Worm (Caenorhabditis elegans) whole organism, L2 larva: ENCODE measurements around the gene fbxb-22.

ENCODE experiments used
- C34F6.9 ChIP-seq: fragments of 150-350 bp; optimal IDR thresholded peaks from 2 replicates; lab custom pipeline; 2014; ENCODE audit warnings: missing biosample characterization, missing genetic modification characterization
- F13H6.1 ChIP-seq: sonication (generic microtip); optimal IDR thresholded peaks from 2 replicates; lab custom pipeline; 2016; ENCODE audit warnings: missing genetic modification characterization, missing compliant biosample characterization
- Y55F3AM.14 ChIP-seq: fragments of 200-800 bp; sonication (Bioruptor generic); optimal IDR thresholded peaks from 2 replicates; lab custom pipeline; 2018; ENCODE audit warnings: mild to moderate bottlenecking, missing genetic modification characterization, missing compliant biosample characterization
- alr-1 ChIP-seq: fragments of 150-350 bp; optimal IDR thresholded peaks from 2 replicates; lab custom pipeline; 2014; ENCODE audit warnings: missing biosample characterization, missing genetic modification characterization
- aly-2 ChIP-seq: fragments of 150-350 bp; optimal IDR thresholded peaks from 2 replicates; lab custom pipeline; 2014; ENCODE audit warnings: missing biosample characterization, missing genetic modification characterization
- ama-1 ChIP-seq: fragments of 150-350 bp; optimal IDR thresholded peaks from 2 replicates; lab custom pipeline; 2018; ENCODE audit warnings: inconsistent platforms
- blmp-1 ChIP-seq: sonication (generic microtip); optimal IDR thresholded peaks from 2 replicates; lab custom pipeline; 2017; ENCODE audit warnings: missing genetic modification characterization, mild to moderate bottlenecking, missing compliant biosample characterization, antibody characterized with exemption, moderate library complexity; ENCODE audit not compliant: insufficient read depth
- crh-2 ChIP-seq: sonication (generic microtip); optimal IDR thresholded peaks from 2 replicates; lab custom pipeline; 2017; ENCODE audit warnings: missing biosample characterization, missing genetic modification characterization
- dmd-4 ChIP-seq: sonication (generic microtip); optimal IDR thresholded peaks from 2 replicates; lab custom pipeline; 2017; ENCODE audit warnings: missing biosample characterization, missing genetic modification characterization
- egl-27 ChIP-seq: sonication (generic microtip); optimal IDR thresholded peaks from 3 replicates; lab custom pipeline; 2017; ENCODE audit warnings: missing biosample characterization, missing genetic modification reagents, missing genetic modification characterization
- fos-1 ChIP-seq: fragments of 150-350 bp; optimal IDR thresholded peaks from 2 replicates; lab custom pipeline; 2014; ENCODE audit warnings: missing biosample characterization, missing genetic modification characterization
- gmeb-1 ChIP-seq: fragments of 150-350 bp; optimal IDR thresholded peaks from 2 replicates; lab custom pipeline; 2014; ENCODE audit warnings: missing biosample characterization, missing genetic modification characterization
- lin-11 ChIP-seq: fragments of 150-350 bp; sonication (generic microtip); optimal IDR thresholded peaks from 2 replicates; lab custom pipeline; 2014; ENCODE audit warnings: missing biosample characterization, missing genetic modification characterization, inconsistent platforms, mixed read lengths
- lin-13 ChIP-seq: fragments of 150-350 bp; optimal IDR thresholded peaks from 2 replicates; lab custom pipeline; 2014; ENCODE audit warnings: missing biosample characterization, missing genetic modification reagents, missing genetic modification characterization
- lsy-2 ChIP-seq, 2 experiments: fragments of 150-350 bp in 1 of 2; sonication (generic microtip) in 1 of 2; optimal IDR thresholded peaks; 2 replicates each; lab custom pipeline; 2014 to 2017; ENCODE audit warnings: missing biosample characterization in 2 of 2, missing genetic modification characterization in 2 of 2
- mab-5 ChIP-seq: fragments of 150-350 bp; optimal IDR thresholded peaks from 2 replicates; lab custom pipeline; 2014; ENCODE audit warnings: missing biosample characterization, missing genetic modification characterization
- mdl-1 ChIP-seq, 2 experiments: fragments of 150-350 bp in 1 of 2; sonication (generic microtip) in 1 of 2; optimal IDR thresholded peaks; 2 replicates each; lab custom pipeline; 2017; ENCODE audit warnings: missing biosample characterization in 2 of 2, missing genetic modification characterization in 2 of 2
- nhr-10 ChIP-seq: sonication (generic microtip); optimal IDR thresholded peaks from 2 replicates; lab custom pipeline; 2017; ENCODE audit warnings: missing biosample characterization, missing genetic modification characterization
- nhr-11 ChIP-seq: fragments of 150-350 bp; optimal IDR thresholded peaks from 2 replicates; lab custom pipeline; 2014; ENCODE audit warnings: missing biosample characterization, missing genetic modification characterization
- nhr-12 ChIP-seq: fragments of 150-350 bp; optimal IDR thresholded peaks from 2 replicates; lab custom pipeline; 2014; ENCODE audit warnings: missing biosample characterization, missing genetic modification characterization
- nhr-129 ChIP-seq: fragments of 150-350 bp; optimal IDR thresholded peaks from 2 replicates; lab custom pipeline; 2014; ENCODE audit warnings: missing biosample characterization, missing genetic modification characterization
- nhr-21 ChIP-seq: fragments of 150-350 bp; optimal IDR thresholded peaks from 2 replicates; lab custom pipeline; 2014; ENCODE audit warnings: missing biosample characterization, missing genetic modification characterization
- nhr-23 ChIP-seq: fragments of 150-350 bp; optimal IDR thresholded peaks from 2 replicates; lab custom pipeline; 2014; ENCODE audit warnings: missing biosample characterization, missing genetic modification reagents, missing genetic modification characterization
- nhr-237 ChIP-seq: fragments of 150-350 bp; optimal IDR thresholded peaks from 2 replicates; lab custom pipeline; 2014; ENCODE audit warnings: missing biosample characterization, missing genetic modification characterization
- nhr-25 ChIP-seq: fragments of 150-350 bp; sonication (generic microtip); optimal IDR thresholded peaks from 3 replicates; lab custom pipeline; 2014; ENCODE audit warnings: missing biosample characterization, missing genetic modification characterization
- nhr-6 ChIP-seq: fragments of 150-350 bp; optimal IDR thresholded peaks from 2 replicates; lab custom pipeline; 2014; ENCODE audit warnings: missing biosample characterization, missing genetic modification characterization
- nhr-77 ChIP-seq: fragments of 150-350 bp; optimal IDR thresholded peaks from 2 replicates; lab custom pipeline; 2014; ENCODE audit warnings: missing biosample characterization, missing genetic modification characterization
- peb-1 ChIP-seq: fragments of 150-350 bp; optimal IDR thresholded peaks from 2 replicates; lab custom pipeline; 2014; ENCODE audit warnings: missing biosample characterization, missing genetic modification characterization
- sem-4 ChIP-seq: fragments of 150-350 bp; optimal IDR thresholded peaks from 2 replicates; lab custom pipeline; 2014; ENCODE audit warnings: missing biosample characterization, missing genetic modification reagents, missing genetic modification characterization
- skn-1 ChIP-seq: sonication (generic microtip); optimal IDR thresholded peaks from 2 replicates; lab custom pipeline; 2017; ENCODE audit warnings: missing biosample characterization, missing genetic modification characterization
- sma-3 ChIP-seq: sonication (generic microtip); optimal IDR thresholded peaks from 2 replicates; lab custom pipeline; 2016; ENCODE audit warnings: missing genetic modification reagents, missing genetic modification characterization, missing compliant biosample characterization
- sma-9 ChIP-seq, 2 experiments: fragments of 150-350 bp in 1 of 2; sonication (generic microtip) in 1 of 2; optimal IDR thresholded peaks; 2 replicates each; lab custom pipeline; 2014 to 2016; ENCODE audit warnings: missing genetic modification characterization in 2 of 2, mild to moderate bottlenecking in 1 of 2, missing biosample characterization in 1 of 2, missing compliant biosample characterization in 1 of 2, missing genetic modification reagents in 1 of 2, moderate library complexity in 1 of 2
- snpc-4 ChIP-seq: fragments of 150-350 bp; optimal IDR thresholded peaks from 2 replicates; lab custom pipeline; 2014; ENCODE audit warnings: missing biosample characterization, missing genetic modification characterization
- unc-39 ChIP-seq: fragments of 150-350 bp; optimal IDR thresholded peaks from 2 replicates; lab custom pipeline; 2014; ENCODE audit warnings: missing biosample characterization, missing genetic modification characterization
- unc-62 ChIP-seq: fragments of 150-350 bp; optimal IDR thresholded peaks from 2 replicates; lab custom pipeline; 2014; ENCODE audit warnings: missing biosample characterization, missing genetic modification reagents, missing genetic modification characterization
- zag-1 ChIP-seq: fragments of 150-350 bp; optimal IDR thresholded peaks from 2 replicates; lab custom pipeline; 2014; ENCODE audit warnings: missing biosample characterization, missing genetic modification characterization
- ztf-1 ChIP-seq: fragments of 200-800 bp; sonication (Bioruptor generic); conservative IDR thresholded peaks from 2 replicates; pipeline ENCODE4 v1.3.6; 2022; ENCODE audit warnings: missing genetic modification characterization, missing compliant biosample characterization
- ztf-4 ChIP-seq: fragments of 150-350 bp; optimal IDR thresholded peaks from 2 replicates; lab custom pipeline; 2014; ENCODE audit warnings: missing biosample characterization, missing genetic modification characterization

The fbxb-22 gene

DNA sequence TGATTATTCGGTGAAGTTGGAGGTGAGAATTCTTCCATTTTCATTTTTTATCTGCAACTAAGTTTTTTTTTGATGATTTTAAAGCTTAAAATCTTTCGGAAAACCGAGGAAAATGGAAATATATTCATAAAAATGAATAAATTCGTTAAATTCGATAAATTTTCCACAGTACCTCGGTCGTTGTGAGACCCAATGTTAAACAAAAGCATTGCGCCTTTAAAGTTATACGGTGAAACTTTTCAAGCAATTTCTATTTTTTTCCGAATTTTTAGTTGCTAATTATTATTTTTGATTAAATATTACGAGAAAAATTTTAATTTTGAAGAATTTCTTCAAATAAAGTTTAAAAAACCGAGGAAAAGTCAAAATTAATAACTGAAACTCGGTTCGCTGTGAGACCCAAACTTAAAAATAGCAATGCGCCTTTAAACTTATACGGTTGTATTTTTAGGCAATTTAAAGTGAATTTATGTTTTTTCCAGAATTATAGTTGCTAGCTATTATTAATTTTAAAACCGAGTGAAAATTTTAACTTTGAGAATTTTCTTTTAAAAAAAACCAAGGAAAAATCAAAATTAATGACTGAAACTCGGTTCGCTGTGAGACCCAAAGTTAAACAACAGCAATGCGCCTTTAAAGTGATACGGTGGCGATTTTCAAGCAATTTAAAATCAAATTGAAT lies 14.2 kb downstream of the fbxb-22 start, which contains the start of gene taf-12:
TSS of gene taf-12 (minus strand) at position 51 of the 682 bp plus-strand sequence.
- no peak for TF ChIP-seq lin-11 (tag; lab: Kevin White, UChicago)
- no peak for TF ChIP-seq unc-39 (tag; lab: Kevin White, UChicago)
- TF ChIP-seq mdl-1 (tag; optimal IDR thresholded peaks at IDR 0.05; lab: Kevin White, UChicago) = no peak
- TF ChIP-seq nhr-11 = no peak
- no peak for TF ChIP-seq F13H6.1 (tag; lab: Kevin White, UChicago)
- no peak for TF ChIP-seq dmd-4 (tag; lab: Kevin White, UChicago)
- no peak for TF ChIP-seq unc-62
- TF ChIP-seq ztf-1 = no peak
- no peak for TF ChIP-seq C34F6.9 (tag; lab: Kevin White, UChicago)
- TF ChIP-seq sem-4 (tag; lab: Kevin White, UChicago) = no peak
- TF ChIP-seq nhr-10 (tag; lab: Kevin White, UChicago) = no peak
- no peak for TF ChIP-seq mab-5 (tag; lab: Kevin White, UChicago)
- TF ChIP-seq nhr-25 (tag; lab: Kevin White, UChicago) = no peak
- no peak for TF ChIP-seq Y55F3AM.14 (GFP tag; lab: Kevin White, UChicago)
- no peak for TF ChIP-seq sma-3 (GFP tag; lab: Kevin White, UChicago)
- TF ChIP-seq nhr-6 (tag; lab: Kevin White, UChicago) = no peak

- TF ChIP-seq sma-3 (GFP tag; lab: Kevin White, UChicago) = no peak
- no peak for TF ChIP-seq aly-2 (tag; lab: Kevin White, UChicago)
- no peak for TF ChIP-seq nhr-77
- no peak for TF ChIP-seq lin-13 (GFP tag; lab: Kevin White, UChicago)
- no peak for TF ChIP-seq nhr-237 (tag; lab: Kevin White, UChicago)
- TF ChIP-seq nhr-6 (tag; lab: Kevin White, UChicago) = no peak
- no peak for TF ChIP-seq sem-4 (tag; lab: Kevin White, UChicago)
- no peak for TF ChIP-seq nhr-11
- no peak for TF ChIP-seq nhr-129 (tag; lab: Kevin White, UChicago)
- no peak for TF ChIP-seq gmeb-1 (tag; lab: Kevin White, UChicago)
- no peak for TF ChIP-seq Y55F3AM.14 (GFP tag; lab: Kevin White, UChicago)
- TF ChIP-seq nhr-10 (tag; lab: Kevin White, UChicago) = no peak
- no peak for TF ChIP-seq skn-1 (tag; lab: Kevin White, UChicago)
- no peak for TF ChIP-seq ztf-1
- TF ChIP-seq snpc-4 (tag; lab: Kevin White, UChicago) = no peak
- no peak for TF ChIP-seq peb-1 (tag; lab: Kevin White, UChicago)
- no peak for TF ChIP-seq ztf-4 (tag; lab: Kevin White, UChicago)
- no peak for TF ChIP-seq unc-62
Observed at ce11 chrIII:11866127-11866526, 17.4 kb downstream of the fbxb-22 start.

- no peak for TF ChIP-seq crh-2
- no peak for TF ChIP-seq zag-1 (tag; lab: Kevin White, UChicago)
- TF ChIP-seq nhr-11 = no peak
- TF ChIP-seq sma-9 (GFP tag; optimal IDR thresholded peaks at IDR 0.05; lab: Kevin White, UChicago) = no peak
- no peak for TF ChIP-seq sma-9 (tag; optimal IDR thresholded peaks at IDR 0.05; lab: Kevin White, UChicago)
- no peak for TF ChIP-seq lin-13 (GFP tag; lab: Kevin White, UChicago)
- no peak for TF ChIP-seq nhr-12 (tag; lab: Kevin White, UChicago)
- TF ChIP-seq nhr-237 (tag; lab: Kevin White, UChicago) = no peak
- TF ChIP-seq blmp-1 (tag; lab: Kevin White, UChicago) = no peak
Observed at ce11 chrIII:11862149-11862548, 21.4 kb downstream of the fbxb-22 start, which contains the start of gene Y56A3A.2. Gene Y56A3A.2, minus strand, starts transcription at chrIII:11862249.

ce11 chrIII:11861123-11861522 lies 22.4 kb downstream of the fbxb-22 start:
- TF ChIP-seq unc-39 (tag; lab: Kevin White, UChicago) = no peak
- TF ChIP-seq lin-11 (tag; lab: Kevin White, UChicago) = no peak
- TF ChIP-seq snpc-4 (tag; lab: Kevin White, UChicago) = no peak
- TF ChIP-seq mab-5 (tag; lab: Kevin White, UChicago) = no peak
- no peak for TF ChIP-seq sem-4 (tag; lab: Kevin White, UChicago)
- no peak for TF ChIP-seq nhr-237 (tag; lab: Kevin White, UChicago)
- TF ChIP-seq nhr-12 (tag; lab: Kevin White, UChicago) = no peak
- no peak for TF ChIP-seq nhr-21 (tag; lab: Kevin White, UChicago)
- TF ChIP-seq nhr-77 = no peak
- TF ChIP-seq zag-1 (tag; lab: Kevin White, UChicago) = no peak
- TF ChIP-seq ama-1 (lab: Kevin White, UChicago) = no peak
- TF ChIP-seq nhr-23 = no peak
- no peak for TF ChIP-seq blmp-1 (tag; lab: Kevin White, UChicago)
- TF ChIP-seq crh-2 = no peak
- TF ChIP-seq nhr-10 (tag; lab: Kevin White, UChicago) = no peak
- no peak for TF ChIP-seq sma-9 (GFP tag; optimal IDR thresholded peaks at IDR 0.05; lab: Kevin White, UChicago)
- no peak for TF ChIP-seq sma-9 (tag; optimal IDR thresholded peaks at IDR 0.05; lab: Kevin White, UChicago)
- no peak for TF ChIP-seq egl-27 (tag; lab: Kevin White, UChicago)
- TF ChIP-seq fos-1 = no peak
- TF ChIP-seq lsy-2 (tag; optimal IDR thresholded peaks at IDR 0.05; lab: Kevin White, UChicago) = no peak
- no peak for TF ChIP-seq alr-1
